Fruit fly (Drosophila melanogaster) whole organism, larva: ENCODE data around the gene CG12516.

Experiments
- noc ChIP-seq: fragments of 200-800 bp; sonication (Bioruptor generic); optimal IDR thresholded peaks from 3 replicates; lab custom pipeline; 2019; ENCODE audit warnings: missing biosample characterization, mild to moderate bottlenecking, missing genetic modification characterization, moderate library complexity

CG12516 gene

DNA sequence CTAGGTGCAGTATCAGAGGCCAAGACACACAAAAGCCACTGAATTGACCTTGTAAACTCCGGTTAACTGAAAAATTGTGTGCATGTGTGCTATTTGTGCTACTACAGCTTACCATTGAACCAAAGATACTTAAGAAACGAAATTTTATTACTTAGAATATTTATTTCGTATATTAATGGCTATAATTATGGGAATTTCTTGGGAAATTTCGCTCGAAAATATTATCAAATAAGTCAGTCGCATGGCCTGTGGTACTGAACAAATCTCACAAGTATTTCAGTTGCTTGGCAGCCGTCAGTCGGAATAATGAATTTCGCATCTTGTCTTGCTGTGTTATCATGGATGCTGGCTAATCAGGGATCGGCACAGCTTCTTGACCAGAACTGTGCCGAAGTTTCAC is 22.1 kb downstream of the CG12516 start, which contains the start of gene CG34436:
CG34436 (plus strand) TSS at position 301 of the 400 bp plus-strand sequence.
- no peak for TF ChIP-seq noc (tag; lab: Kevin White, UChicago)

DNA sequence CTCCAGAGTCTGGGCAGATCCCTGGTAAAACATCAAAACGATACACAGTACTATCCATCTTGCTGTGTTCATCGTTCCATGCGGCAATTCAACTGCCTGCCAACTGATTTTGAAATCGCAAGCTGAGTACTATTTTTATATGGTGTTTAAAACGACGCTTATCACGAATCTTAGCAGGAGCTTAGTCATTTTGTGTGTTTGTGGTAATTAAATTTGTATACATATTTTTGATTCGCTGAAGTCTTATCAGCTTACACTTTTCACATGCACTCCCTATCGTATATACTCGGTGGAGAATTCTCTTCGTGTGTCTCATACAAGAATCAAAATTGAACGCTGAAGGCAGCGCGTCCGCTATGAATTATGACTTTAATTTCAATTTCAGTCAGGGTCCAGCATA is 39.7 kb downstream of the CG12516 start, which contains the start of gene CG43124:
CG43124 (minus strand) TSS at position 101 of the 400 bp plus-strand sequence.
- TF ChIP-seq noc (tag; lab: Kevin White, UChicago), result no peak

DNA sequence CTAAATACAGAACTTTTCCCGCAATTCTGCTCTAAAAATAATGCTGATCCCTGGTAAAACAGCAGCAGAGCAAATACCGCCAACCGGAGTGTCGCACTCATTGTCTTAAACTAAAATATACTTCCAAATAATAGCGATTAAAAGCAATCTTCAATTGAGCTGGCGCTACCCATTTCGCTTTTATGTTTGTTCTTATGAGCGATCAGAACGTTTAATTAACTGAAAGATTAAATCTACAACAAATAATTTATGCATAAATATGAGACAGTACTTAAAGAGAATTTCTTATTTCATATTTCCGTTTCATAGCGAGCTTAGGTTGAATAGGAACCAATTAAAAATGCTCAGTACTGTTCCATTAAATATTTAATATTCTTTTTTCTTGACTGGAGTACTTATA is 40.9 kb downstream of the CG12516 start, which contains the start of gene CG43125:
CG43125 (minus strand) TSS at position 101 of the 400 bp plus-strand sequence.
- TF ChIP-seq noc (tag; lab: Kevin White, UChicago), result no peak
